Fruit fly (Drosophila melanogaster) whole organism, embryonic: ENCODE results near the gene Obp93a.

ENCODE experiments used
- Adf1 ChIP-seq: fragments of 200-800 bp; sonication (Bioruptor generic); IDR thresholded peaks from 2 replicates; pipeline ENCODE4 v1.3.6; 2022; ENCODE audit warnings: missing biosample characterization, missing genetic modification characterization
- Aef1 ChIP-seq: fragments of 200-800 bp; sonication (Bioruptor generic); IDR thresholded peaks from 3 replicates; pipeline ENCODE4 v1.3.6; 2022; ENCODE audit warnings: missing biosample characterization, missing genetic modification characterization
- Antp ChIP-seq: fragments of 200-800 bp; sonication (Bioruptor generic); optimal IDR thresholded peaks from 3 replicates; lab custom pipeline; 2016; ENCODE audit warnings: missing biosample characterization, missing genetic modification characterization
- Atf6 ChIP-seq: fragments of 200-800 bp; sonication (Bioruptor generic); IDR thresholded peaks from 2 replicates; pipeline ENCODE4 v1.3.6; 2022; ENCODE audit warnings: missing biosample characterization, missing genetic modification characterization
- CG1024 ChIP-seq: fragments of 200-800 bp; sonication (Bioruptor generic); IDR thresholded peaks from 2 replicates; pipeline ENCODE4 v1.3.6; 2022; ENCODE audit warnings: missing biosample characterization, missing genetic modification characterization
- CG10366 ChIP-seq: fragments of 200-800 bp; sonication (Bioruptor generic); IDR thresholded peaks from 2 replicates; pipeline ENCODE4 v1.3.6; 2022; ENCODE audit warnings: missing biosample characterization, missing genetic modification characterization
- CG10959 ChIP-seq: fragments of 200-800 bp; sonication (Bioruptor generic); IDR thresholded peaks from 2 replicates; pipeline ENCODE4 v1.3.6; 2022; ENCODE audit warnings: missing biosample characterization, missing genetic modification characterization
- CG12299 ChIP-seq: fragments of 200-800 bp; sonication (Bioruptor generic); optimal IDR thresholded peaks from 2 replicates; lab custom pipeline; 2018; ENCODE audit warnings: missing biosample characterization, mild to moderate bottlenecking, missing genetic modification characterization
- CG16779 ChIP-seq: fragments of 200-800 bp; sonication (Bioruptor generic); IDR thresholded peaks from 2 replicates; pipeline ENCODE4 v1.3.6; 2022; ENCODE audit warnings: missing biosample characterization, missing genetic modification characterization
- CG17359 ChIP-seq: fragments of 200-800 bp; sonication (Bioruptor generic); optimal IDR thresholded peaks from 3 replicates; lab custom pipeline; 2018; ENCODE audit warnings: missing biosample characterization, mild to moderate bottlenecking, missing genetic modification characterization, moderate library complexity
- CG17361 ChIP-seq: fragments of 200-800 bp; sonication (Bioruptor generic); IDR thresholded peaks from 3 replicates; pipeline ENCODE4 v1.3.6; 2022; ENCODE audit warnings: missing biosample characterization, missing genetic modification characterization
- CG30403 ChIP-seq: fragments of 200-800 bp; sonication (Bioruptor generic); optimal IDR thresholded peaks from 3 replicates; lab custom pipeline; 2016; ENCODE audit warnings: missing biosample characterization, missing genetic modification characterization
- CG34376 ChIP-seq: fragments of 200-800 bp; sonication (Bioruptor generic); optimal IDR thresholded peaks from 2 replicates; lab custom pipeline; 2018; ENCODE audit warnings: missing biosample characterization, mild to moderate bottlenecking, missing genetic modification characterization
- CG4404 ChIP-seq: fragments of 200-800 bp; sonication (Bioruptor generic); IDR thresholded peaks from 2 replicates; pipeline ENCODE4 v1.3.6; 2022; ENCODE audit warnings: missing biosample characterization, missing genetic modification characterization
- CG7745 ChIP-seq: fragments of 200-800 bp; sonication (Bioruptor generic); optimal IDR thresholded peaks from 2 replicates; lab custom pipeline; 2018; ENCODE audit warnings: missing biosample characterization, mild to moderate bottlenecking, missing genetic modification characterization, moderate library complexity
- CG9817 ChIP-seq: fragments of 200-800 bp; sonication (Bioruptor generic); optimal IDR thresholded peaks from 2 replicates; lab custom pipeline; 2018; ENCODE audit warnings: missing biosample characterization, mild to moderate bottlenecking, missing genetic modification characterization, moderate library complexity
- Chrac-16 ChIP-seq: fragments of 200-800 bp; sonication (Bioruptor generic); optimal IDR thresholded peaks from 3 replicates; lab custom pipeline; 2016; ENCODE audit warnings: missing biosample characterization, missing genetic modification characterization
- Dad ChIP-seq: fragments of 200-800 bp; sonication (Bioruptor generic); optimal IDR thresholded peaks from 3 replicates; lab custom pipeline; 2016; ENCODE audit warnings: missing biosample characterization, missing genetic modification characterization
- Doc3 ChIP-seq: fragments of 200-800 bp; sonication (Bioruptor generic); IDR thresholded peaks from 3 replicates; pipeline ENCODE4 v1.3.6; 2022; ENCODE audit warnings: missing biosample characterization, missing genetic modification characterization; ENCODE audit not compliant: partially characterized antibody
- E2f1 ChIP-seq: fragments of 200-800 bp; sonication (Bioruptor generic); IDR thresholded peaks from 2 replicates; pipeline ENCODE4 v1.3.6; 2022; ENCODE audit warnings: missing biosample characterization, missing genetic modification characterization
- GATAe ChIP-seq: fragments of 200-800 bp; sonication (Bioruptor generic); conservative IDR thresholded peaks from 2 replicates; pipeline ENCODE4 v1.3.6; 2022; ENCODE audit warnings: missing biosample characterization, missing genetic modification characterization
- HLH4C ChIP-seq: fragments of 200-800 bp; sonication (Bioruptor generic); IDR thresholded peaks from 3 replicates; pipeline ENCODE4 v1.3.6; 2022; ENCODE audit warnings: missing biosample characterization, missing genetic modification characterization; ENCODE audit not compliant: partially characterized antibody
- Hsf ChIP-seq: fragments of 200-800 bp; sonication (Bioruptor generic); optimal IDR thresholded peaks from 3 replicates; lab custom pipeline; 2016; ENCODE audit warnings: missing biosample characterization, missing genetic modification characterization
- Lhr ChIP-seq: fragments of 200-800 bp; sonication (Bioruptor generic); optimal IDR thresholded peaks from 3 replicates; lab custom pipeline; 2017; ENCODE audit warnings: mild to moderate bottlenecking, missing biosample characterization, missing genetic modification reagents, missing genetic modification characterization
- MBD-R2 ChIP-seq: fragments of 200-800 bp; sonication (Bioruptor generic); IDR thresholded peaks from 2 replicates; pipeline ENCODE4 v1.3.6; 2022; ENCODE audit warnings: missing biosample characterization, missing genetic modification characterization
- Med ChIP-seq: fragments of 200-800 bp; sonication (Bioruptor generic); peaks from one replicate; lab custom pipeline; 2016; ENCODE audit warnings: missing biosample characterization, missing genetic modification characterization, mild to moderate bottlenecking, inconsistent platforms, moderate library complexity
- Nf-YC ChIP-seq: fragments of 200-800 bp; optimal IDR thresholded peaks from 3 replicates; lab custom pipeline; 2019; ENCODE audit warnings: missing biosample characterization, mild to moderate bottlenecking, missing genetic modification characterization, moderate library complexity
- Oaz ChIP-seq: fragments of 200-800 bp; sonication (Bioruptor generic); IDR thresholded peaks from 2 replicates; pipeline ENCODE4 v1.3.6; 2022; ENCODE audit warnings: missing biosample characterization, missing genetic modification characterization
- Opbp ChIP-seq: fragments of 200-800 bp; sonication (Bioruptor generic); IDR thresholded peaks from 3 replicates; pipeline ENCODE4 v1.3.6; 2022; ENCODE audit warnings: missing biosample characterization, missing genetic modification characterization; ENCODE audit not compliant: partially characterized antibody
- Side ChIP-seq: fragments of 200-800 bp; sonication (Bioruptor generic); optimal IDR thresholded peaks from 2 replicates; lab custom pipeline; 2016; ENCODE audit warnings: missing biosample characterization, missing genetic modification characterization
- Usf ChIP-seq: fragments of 200-800 bp; sonication (Bioruptor generic); optimal IDR thresholded peaks from 2 replicates; lab custom pipeline; 2017; ENCODE audit warnings: missing genotype, missing biosample characterization, missing genetic modification characterization
- Vsx1 ChIP-seq: fragments of 200-800 bp; sonication (Bioruptor generic); optimal IDR thresholded peaks from 2 replicates; lab custom pipeline; 2017; ENCODE audit warnings: missing biosample characterization, mild to moderate bottlenecking, missing genetic modification characterization, missing genetic modification reagents
- al ChIP-seq: fragments of 200-800 bp; sonication (Bioruptor generic); IDR thresholded peaks from 2 replicates; pipeline ENCODE4 v1.3.6; 2022; ENCODE audit warnings: missing biosample characterization, missing genetic modification characterization
- ato ChIP-seq: fragments of 200-800 bp; sonication (Bioruptor generic); IDR thresholded peaks from 2 replicates; pipeline ENCODE4 v1.3.6; 2022; ENCODE audit warnings: missing biosample characterization, missing genetic modification characterization; ENCODE audit not compliant: partially characterized antibody
- az2 ChIP-seq: fragments of 200-800 bp; sonication (Bioruptor generic); optimal IDR thresholded peaks from 3 replicates; lab custom pipeline; 2016; ENCODE audit warnings: missing biosample characterization, missing genetic modification characterization
- bbx ChIP-seq: fragments of 200-800 bp; sonication (Bioruptor generic); IDR thresholded peaks from 2 replicates; pipeline ENCODE4 v1.3.6; 2022; ENCODE audit warnings: missing biosample characterization, missing genetic modification characterization; ENCODE audit not compliant: partially characterized antibody
- cato ChIP-seq: fragments of 200-800 bp; sonication (Bioruptor generic); optimal IDR thresholded peaks from 2 replicates; lab custom pipeline; 2016; ENCODE audit warnings: missing biosample characterization, missing genetic modification characterization, borderline replicate concordance
- crc ChIP-seq: fragments of 200-800 bp; sonication (Bioruptor generic); optimal IDR thresholded peaks from 2 replicates; lab custom pipeline; 2016; ENCODE audit warnings: missing biosample characterization, missing genetic modification characterization
- dati ChIP-seq: fragments of 200-800 bp; sonication (Bioruptor generic); IDR thresholded peaks from 2 replicates; pipeline ENCODE4 v1.3.6; 2022; ENCODE audit warnings: missing biosample characterization, missing genetic modification characterization
- dysf ChIP-seq: fragments of 200-800 bp; sonication (Bioruptor generic); IDR thresholded peaks from 3 replicates; pipeline ENCODE4 v1.3.6; 2022; ENCODE audit warnings: missing biosample characterization, missing genetic modification characterization
- fd3F ChIP-seq: fragments of 200-800 bp; sonication (Bioruptor generic); optimal IDR thresholded peaks from 2 replicates; lab custom pipeline; 2018; ENCODE audit warnings: missing biosample characterization, mild to moderate bottlenecking, missing genetic modification characterization, moderate library complexity
- fd96Cb ChIP-seq: fragments of 200-800 bp; sonication (Bioruptor generic); optimal IDR thresholded peaks from 2 replicates; lab custom pipeline; 2018; ENCODE audit warnings: missing biosample characterization, mild to moderate bottlenecking, missing genetic modification characterization, moderate library complexity
- gcm ChIP-seq: fragments of 200-800 bp; sonication (Bioruptor generic); optimal IDR thresholded peaks from 2 replicates; lab custom pipeline; 2019; ENCODE audit warnings: missing biosample characterization, mild to moderate bottlenecking, missing genetic modification characterization, moderate library complexity
- jing ChIP-seq: fragments of 200-800 bp; sonication (Bioruptor generic); optimal IDR thresholded peaks from 2 replicates; lab custom pipeline; 2018; ENCODE audit warnings: missing biosample characterization, mild to moderate bottlenecking, missing genetic modification characterization
- klu ChIP-seq: fragments of 200-800 bp; sonication (Bioruptor generic); IDR thresholded peaks from 2 replicates; pipeline ENCODE4 v1.3.6; 2022; ENCODE audit warnings: missing biosample characterization, missing genetic modification characterization
- pan ChIP-seq, 4 experiments: fragments of >200 bp in 3 of 4; fragments of 200-800 bp in 1 of 4; sonication (Bioruptor generic) in 1 of 4; optimal IDR thresholded peaks in 3 of 4; IDR thresholded peaks in 1 of 4; 2 replicates each; pipeline versions ENCODE4 v1.3.6 to Lab custom; 2017 to 2022; ENCODE audit warnings: missing biosample characterization in 2 of 4, missing genetic modification characterization in 2 of 4, mixed read lengths in 1 of 4
- pita ChIP-seq: fragments of 200-800 bp; sonication (Bioruptor generic); optimal IDR thresholded peaks from 2 replicates; lab custom pipeline; 2017; ENCODE audit warnings: missing biosample characterization, mild to moderate bottlenecking, missing genetic modification characterization
- psq ChIP-seq: fragments of 200-800 bp; sonication (Bioruptor generic); optimal IDR thresholded peaks from 2 replicates; lab custom pipeline; 2017; ENCODE audit warnings: missing biosample characterization, missing genetic modification characterization
- salm ChIP-seq: fragments of 200-800 bp; sonication (Bioruptor generic); optimal IDR thresholded peaks from 2 replicates; lab custom pipeline; 2018; ENCODE audit warnings: missing biosample characterization, mild to moderate bottlenecking, missing genetic modification characterization
- tna ChIP-seq: fragments of 200-800 bp; sonication (Bioruptor generic); IDR thresholded peaks from 2 replicates; pipeline ENCODE4 v1.3.6; 2022; ENCODE audit warnings: missing biosample characterization, missing genetic modification characterization; ENCODE audit not compliant: partially characterized antibody

The Obp93a gene

dm6 chr3R:21111046-21111480 is 18.5 kb downstream of the Obp93a start, which contains the start of gene Rab11 (continued):
- TF ChIP-seq Aef1 (GFP tag; lab: Robert Waterston, UW): peak; percentile 18; the same call in 1 of the 3 replicates
- no peak for TF ChIP-seq CG4404 (GFP tag; lab: Robert Waterston, UW)
- no peak for TF ChIP-seq crc (GFP tag; lab: Kevin White, UChicago)
- TF ChIP-seq CG12299 (tag; lab: Kevin White, UChicago): peak; percentile 26
- 0 out of 2 replicates have a peak, but pooled peaks have one; percentile 9 for TF ChIP-seq Oaz
- TF ChIP-seq CG17361 (GFP tag; lab: Robert Waterston, UW): peak; percentile 68; the same call in 2 of the 3 replicates
- peak; percentile 38; the same call in 1 of the 2 replicates for TF ChIP-seq al
- TF ChIP-seq Dad (GFP tag; lab: Kevin White, UChicago): peak; percentile 27
- no peak for TF ChIP-seq salm
- no peak for TF ChIP-seq CG1024
- TF ChIP-seq CG10959 (GFP tag; lab: Robert Waterston, UW): no peak
- TF ChIP-seq Hsf (GFP tag; lab: Kevin White, UChicago): peak; percentile 60
- TF ChIP-seq CG34376 (GFP tag; lab: Kevin White, UChicago): peak; percentile 60
- TF ChIP-seq ato (GFP tag; lab: Robert Waterston, UW): peak; percentile 17; the same call in 1 of the 2 replicates
- no peak for TF ChIP-seq fd96Cb (tag; lab: Kevin White, UChicago)
- TF ChIP-seq Vsx1 (GFP tag; lab: Kevin White, UChicago): peak; percentile 28
- TF ChIP-seq CG10366 (GFP tag; lab: Robert Waterston, UW): peak; percentile 28
- no peak for TF ChIP-seq GATAe
- no peak for TF ChIP-seq E2f1 (GFP tag; lab: Robert Waterston, UW)
- TF ChIP-seq CG7745 (tag; lab: Kevin White, UChicago): no peak
- peak; percentile 89 for TF ChIP-seq HLH4C (GFP tag; lab: Robert Waterston, UW)
- no peak for TF ChIP-seq pita (GFP tag; lab: Kevin White, UChicago)
- TF ChIP-seq Chrac-16 (GFP tag; lab: Kevin White, UChicago): peak; percentile 35
- peak; percentile 75 for TF ChIP-seq CG30403 (GFP tag; lab: Kevin White, UChicago)
- peak; percentile 80 for TF ChIP-seq Opbp (GFP tag; lab: Robert Waterston, UW)
- TF ChIP-seq CG9817 (tag; lab: Kevin White, UChicago): peak; percentile 40
- TF ChIP-seq Doc3 (GFP tag; lab: Robert Waterston, UW): peak; percentile 93; the same call in 2 of the 3 replicates
- TF ChIP-seq Med (GFP tag; lab: Kevin White, UChicago): peak; percentile 57
- no peak for TF ChIP-seq pan (optimal IDR thresholded peaks at IDR 0.05; lab: Kevin White, UChicago)
- no peak for TF ChIP-seq pan (GFP tag; optimal IDR thresholded peaks at IDR 0.05 in 1 of 2, IDR thresholded peaks at IDR 0.05 in 1 of 2)
- no peak for TF ChIP-seq klu
- 0 out of 2 replicates have a peak, but pooled peaks have one; percentile 15 for TF ChIP-seq MBD-R2 (GFP tag; lab: Robert Waterston, UW)
- TF ChIP-seq Usf: no peak
- peak; percentile 67 for TF ChIP-seq tna (GFP tag; lab: Robert Waterston, UW)
- TF ChIP-seq az2 (GFP tag; lab: Kevin White, UChicago): peak; percentile 53
- no peak for TF ChIP-seq psq (GFP tag; lab: Kevin White, UChicago)
- TF ChIP-seq gcm (GFP tag; lab: Kevin White, UChicago): peak; percentile 14
- TF ChIP-seq Side: no peak
- peak; percentile 55 for TF ChIP-seq Nf-YC (tag; lab: Kevin White, UChicago)
- TF ChIP-seq Atf6: peak; percentile 55; the same call in 1 of the 2 replicates
- peak; percentile 21 for TF ChIP-seq Lhr (GFP tag; lab: Kevin White, UChicago)
- TF ChIP-seq bbx (GFP tag; lab: Robert Waterston, UW): peak; percentile 88
- TF ChIP-seq Antp (GFP tag; lab: Kevin White, UChicago): peak; percentile 4
- TF ChIP-seq fd3F: peak; percentile 19
- TF ChIP-seq cato: no peak
- TF ChIP-seq dysf (GFP tag; lab: Robert Waterston, UW): peak; percentile 43; the same call in 2 of the 3 replicates
- peak; percentile 33 for TF ChIP-seq CG17359 (tag; lab: Kevin White, UChicago)
- no peak for TF ChIP-seq Adf1 (GFP tag; lab: Robert Waterston, UW)
- no peak for TF ChIP-seq dati (GFP tag; lab: Robert Waterston, UW)
- TF ChIP-seq CG16779 (GFP tag; lab: Robert Waterston, UW): no peak
- TF ChIP-seq jing (GFP tag; lab: Kevin White, UChicago): no peak
